Fruit fly (Drosophila melanogaster) whole organism, embryonic: Measurements from ENCODE around the gene CG4455.

ENCODE experiments used
- ATbp ChIP-seq: fragments of 200-800 bp; sonication (Bioruptor generic); optimal IDR thresholded peaks from 2 replicates; lab custom pipeline; 2017; ENCODE audit warnings: missing biosample characterization, mild to moderate bottlenecking, missing genetic modification characterization, missing genetic modification reagents
- Aef1 ChIP-seq: fragments of 200-800 bp; sonication (Bioruptor generic); IDR thresholded peaks from 3 replicates; pipeline ENCODE4 v1.3.6; 2022; ENCODE audit warnings: missing biosample characterization, missing genetic modification characterization
- Awh ChIP-seq: fragments of 200-800 bp; sonication (Bioruptor generic); IDR thresholded peaks from 2 replicates; pipeline ENCODE4, ENCODE4 v1.3.6; 2022; ENCODE audit warnings: missing biosample characterization, missing genetic modification characterization
- B-H1 ChIP-seq: fragments of 200-800 bp; sonication (Bioruptor generic); IDR thresholded peaks from 3 replicates; pipeline ENCODE4 v1.3.6; 2022; ENCODE audit warnings: missing biosample characterization, missing genetic modification characterization
- C15 ChIP-seq: fragments of 200-800 bp; sonication (Bioruptor generic); IDR thresholded peaks from 3 replicates; pipeline ENCODE4 v1.3.6; 2022; ENCODE audit warnings: missing biosample characterization, missing genetic modification characterization
- CG1024 ChIP-seq: fragments of 200-800 bp; sonication (Bioruptor generic); IDR thresholded peaks from 2 replicates; pipeline ENCODE4 v1.3.6; 2022; ENCODE audit warnings: missing biosample characterization, missing genetic modification characterization
- CG10366 ChIP-seq: fragments of 200-800 bp; sonication (Bioruptor generic); IDR thresholded peaks from 2 replicates; pipeline ENCODE4 v1.3.6; 2022; ENCODE audit warnings: missing biosample characterization, missing genetic modification characterization
- CG11247 ChIP-seq: fragments of 200-800 bp; sonication (Bioruptor generic); IDR thresholded peaks from 2 replicates; pipeline ENCODE4 v1.3.6; 2022; ENCODE audit warnings: missing biosample characterization, missing genetic modification characterization
- CG12219 ChIP-seq: fragments of 200-800 bp; sonication (Bioruptor generic); optimal IDR thresholded peaks from 3 replicates; lab custom pipeline; 2018; ENCODE audit warnings: missing biosample characterization, mild to moderate bottlenecking, missing genetic modification characterization
- CG1233 ChIP-seq: fragments of 200-800 bp; sonication (Bioruptor generic); optimal IDR thresholded peaks from 4 replicates; lab custom pipeline; 2018; ENCODE audit warnings: missing biosample characterization, mild to moderate bottlenecking, missing genetic modification characterization
- CG14667 ChIP-seq: fragments of 200-800 bp; sonication (Bioruptor generic); IDR thresholded peaks from 2 replicates; pipeline ENCODE4 v1.3.6; 2022; ENCODE audit warnings: missing biosample characterization, missing genetic modification characterization
- CG1603 ChIP-seq: fragments of 200-800 bp; sonication (Bioruptor generic); optimal IDR thresholded peaks from 2 replicates; lab custom pipeline; 2019; ENCODE audit warnings: missing biosample characterization, mild to moderate bottlenecking, missing genetic modification characterization, moderate library complexity
- CG1647 ChIP-seq: fragments of 200-800 bp; sonication (Bioruptor generic); optimal IDR thresholded peaks from 3 replicates; lab custom pipeline; 2016; ENCODE audit warnings: missing biosample characterization, missing genetic modification characterization
- CG17359 ChIP-seq: fragments of 200-800 bp; sonication (Bioruptor generic); optimal IDR thresholded peaks from 3 replicates; lab custom pipeline; 2018; ENCODE audit warnings: missing biosample characterization, mild to moderate bottlenecking, missing genetic modification characterization, moderate library complexity
- CG18262 ChIP-seq: fragments of 200-800 bp; optimal IDR thresholded peaks from 3 replicates; lab custom pipeline; 2019; ENCODE audit warnings: missing biosample characterization, mild to moderate bottlenecking, missing genetic modification characterization, moderate library complexity
- CG18476 ChIP-seq: fragments of 200-800 bp; sonication (Bioruptor generic); optimal IDR thresholded peaks from 2 replicates; lab custom pipeline; 2016; ENCODE audit warnings: missing biosample characterization, mild to moderate bottlenecking, missing genetic modification characterization
- CG32772 ChIP-seq: fragments of 200-800 bp; sonication (Bioruptor generic); IDR thresholded peaks from 2 replicates; pipeline ENCODE4 v1.3.6; 2022; ENCODE audit warnings: missing biosample characterization, missing genetic modification characterization
- CG3726 ChIP-seq: fragments of 200-800 bp; sonication (Bioruptor generic); IDR thresholded peaks from 3 replicates; pipeline ENCODE4, ENCODE4 v1.3.6; 2022; ENCODE audit warnings: missing biosample characterization, missing genetic modification characterization
- CG3838 ChIP-seq: fragments of 200-800 bp; sonication (Bioruptor generic); optimal IDR thresholded peaks from 3 replicates; lab custom pipeline; 2016; ENCODE audit warnings: missing biosample characterization, missing genetic modification characterization
- CG6683 ChIP-seq: fragments of 200-800 bp; sonication (Bioruptor generic); optimal IDR thresholded peaks from 2 replicates; lab custom pipeline; 2017; ENCODE audit warnings: missing biosample characterization, mild to moderate bottlenecking, missing genetic modification characterization, missing genetic modification reagents
- CG6813 ChIP-seq: fragments of 200-800 bp; sonication (Bioruptor generic); optimal IDR thresholded peaks from 2 replicates; lab custom pipeline; 2017; ENCODE audit warnings: missing biosample characterization, missing genetic modification characterization, mild to moderate bottlenecking, moderate library complexity, missing genetic modification reagents
- CG7357 ChIP-seq: fragments of 200-800 bp; sonication (Bioruptor generic); IDR thresholded peaks from 3 replicates; pipeline ENCODE4 v1.3.6; 2022; ENCODE audit warnings: missing biosample characterization, missing genetic modification characterization
- Dfd ChIP-seq, 2 experiments: fragments of >200 bp; optimal IDR thresholded peaks; 2 replicates each; lab custom pipeline; 2017; ENCODE audit warnings: missing biosample characterization in 2 of 2, missing genetic modification characterization in 2 of 2
- Dip2 ChIP-seq: fragments of 200-800 bp; sonication (Bioruptor generic); IDR thresholded peaks from 2 replicates; pipeline ENCODE4 v1.3.6; 2022; ENCODE audit warnings: missing biosample characterization, missing genetic modification characterization
- Doc2 ChIP-seq: fragments of 200-800 bp; sonication (Bioruptor generic); IDR thresholded peaks from 2 replicates; pipeline ENCODE4 v1.3.6; 2022; ENCODE audit warnings: missing biosample characterization, missing genetic modification characterization
- Elba2 ChIP-seq: fragments of 200-800 bp; sonication (Bioruptor generic); optimal IDR thresholded peaks from 3 replicates; lab custom pipeline; 2016; ENCODE audit warnings: missing biosample characterization, missing genetic modification characterization
- H2.0 ChIP-seq: fragments of 200-800 bp; sonication (Bioruptor generic); IDR thresholded peaks from 2 replicates; pipeline ENCODE4 v1.3.6; 2022; ENCODE audit warnings: missing biosample characterization, missing genetic modification characterization
- NK7.1 ChIP-seq: fragments of 200-800 bp; sonication (Bioruptor generic); optimal IDR thresholded peaks from 3 replicates; lab custom pipeline; 2016; ENCODE audit warnings: missing biosample characterization, missing genetic modification characterization
- Nf-YA ChIP-seq: fragments of 200-800 bp; sonication (Bioruptor generic); IDR thresholded peaks from 2 replicates; pipeline ENCODE4 v1.3.6; 2022; ENCODE audit warnings: missing biosample characterization, missing genetic modification characterization
- TFAM ChIP-seq: fragments of 200-800 bp; sonication (Bioruptor generic); optimal IDR thresholded peaks from 2 replicates; lab custom pipeline; 2017; ENCODE audit warnings: missing biosample characterization, missing genetic modification characterization, inconsistent platforms
- br ChIP-seq: fragments of >200 bp; optimal IDR thresholded peaks from 2 replicates; lab custom pipeline; 2017
- cato ChIP-seq: fragments of 200-800 bp; sonication (Bioruptor generic); optimal IDR thresholded peaks from 2 replicates; lab custom pipeline; 2016; ENCODE audit warnings: missing biosample characterization, missing genetic modification characterization, borderline replicate concordance
- cg ChIP-seq: fragments of 200-800 bp; sonication (Bioruptor generic); optimal IDR thresholded peaks from 3 replicates; lab custom pipeline; 2019; ENCODE audit warnings: missing biosample characterization, mild to moderate bottlenecking, missing genetic modification characterization, moderate library complexity
- chif ChIP-seq, 2 experiments: fragments of 200-800 bp; sonication (Bioruptor generic); optimal IDR thresholded peaks; 3 replicates each; lab custom pipeline; 2016; ENCODE audit warnings: missing biosample characterization in 2 of 2, missing genetic modification characterization in 2 of 2
- eve ChIP-seq, 2 experiments: fragments of >200 bp; optimal IDR thresholded peaks; 2 replicates each; lab custom pipeline; 2017; ENCODE audit warnings: missing biosample characterization in 2 of 2, missing genetic modification characterization in 2 of 2
- hb ChIP-seq: fragments of 200-800 bp; sonication (Bioruptor generic); IDR thresholded peaks from 3 replicates; pipeline ENCODE4 v1.3.6; 2022; ENCODE audit warnings: missing biosample characterization, missing genetic modification characterization; ENCODE audit not compliant: partially characterized antibody
- her ChIP-seq: fragments of 200-800 bp; sonication (Bioruptor generic); optimal IDR thresholded peaks from 2 replicates; lab custom pipeline; 2016; ENCODE audit warnings: missing biosample characterization, missing genetic modification characterization
- jumu ChIP-seq: fragments of 200-800 bp; sonication (Bioruptor generic); optimal IDR thresholded peaks from 3 replicates; lab custom pipeline; 2016; ENCODE audit warnings: missing biosample characterization, missing genetic modification characterization
- kay ChIP-seq: fragments of 200-800 bp; sonication (Bioruptor generic); optimal IDR thresholded peaks from 2 replicates; lab custom pipeline; 2016; ENCODE audit warnings: missing biosample characterization, missing genetic modification characterization
- lbe ChIP-seq: fragments of 200-800 bp; sonication (Bioruptor generic); optimal IDR thresholded peaks from 2 replicates; lab custom pipeline; 2016; ENCODE audit warnings: missing biosample characterization, mild to moderate bottlenecking, missing genetic modification characterization
- maf-S ChIP-seq: fragments of 200-800 bp; sonication (Bioruptor generic); optimal IDR thresholded peaks from 2 replicates; lab custom pipeline; 2016; ENCODE audit warnings: missing biosample characterization, missing genetic modification characterization
- mld ChIP-seq: fragments of 200-800 bp; sonication (Bioruptor generic); IDR thresholded peaks from 3 replicates; pipeline ENCODE4 v1.3.6; 2022; ENCODE audit warnings: missing biosample characterization, missing genetic modification characterization; ENCODE audit not compliant: partially characterized antibody
- phol ChIP-seq: fragments of 200-800 bp; sonication (Bioruptor generic); optimal IDR thresholded peaks from 3 replicates; lab custom pipeline; 2018; ENCODE audit warnings: missing biosample characterization, mild to moderate bottlenecking, missing genetic modification characterization, moderate library complexity
- pnt ChIP-seq: fragments of 200-800 bp; sonication (Bioruptor generic); optimal IDR thresholded peaks from 3 replicates; lab custom pipeline; 2016; ENCODE audit warnings: missing biosample characterization, missing genetic modification characterization
- sd ChIP-seq: fragments of 200-800 bp; sonication (Bioruptor generic); optimal IDR thresholded peaks from 3 replicates; lab custom pipeline; 2018; ENCODE audit warnings: missing biosample characterization, mild to moderate bottlenecking, missing genetic modification characterization, moderate library complexity
- so ChIP-seq: fragments of 200-800 bp; sonication (Bioruptor generic); IDR thresholded peaks from 3 replicates; pipeline ENCODE4 v1.3.6; 2022; ENCODE audit warnings: missing biosample characterization, missing genetic modification characterization
- sug ChIP-seq: fragments of 200-800 bp; optimal IDR thresholded peaks from 2 replicates; lab custom pipeline; 2019; ENCODE audit warnings: missing biosample characterization, mild to moderate bottlenecking, missing genetic modification characterization, moderate library complexity
- tll ChIP-seq, 2 experiments: fragments of 200-800 bp in 1 of 2; fragments of >200 bp in 1 of 2; sonication (Bioruptor generic) in 1 of 2; optimal IDR thresholded peaks; 2 replicates each; lab custom pipeline; 2017 to 2019; ENCODE audit warnings: missing biosample characterization in 2 of 2, missing genetic modification characterization in 2 of 2, mild to moderate bottlenecking in 1 of 2, moderate library complexity in 1 of 2
- toy ChIP-seq: fragments of 200-800 bp; sonication (Bioruptor generic); IDR thresholded peaks from 2 replicates; pipeline ENCODE4 v1.3.6; 2022; ENCODE audit warnings: missing biosample characterization, missing genetic modification characterization
- wor ChIP-seq: fragments of 200-800 bp; sonication (Bioruptor generic); IDR thresholded peaks from 2 replicates; pipeline ENCODE4 v1.3.6; 2022; ENCODE audit warnings: missing biosample characterization, missing genetic modification characterization
- zf30C ChIP-seq: fragments of 200-800 bp; sonication (Bioruptor generic); optimal IDR thresholded peaks from 3 replicates; lab custom pipeline; 2018; ENCODE audit warnings: missing biosample characterization, mild to moderate bottlenecking, missing genetic modification characterization

Gene CG4455

DNA sequence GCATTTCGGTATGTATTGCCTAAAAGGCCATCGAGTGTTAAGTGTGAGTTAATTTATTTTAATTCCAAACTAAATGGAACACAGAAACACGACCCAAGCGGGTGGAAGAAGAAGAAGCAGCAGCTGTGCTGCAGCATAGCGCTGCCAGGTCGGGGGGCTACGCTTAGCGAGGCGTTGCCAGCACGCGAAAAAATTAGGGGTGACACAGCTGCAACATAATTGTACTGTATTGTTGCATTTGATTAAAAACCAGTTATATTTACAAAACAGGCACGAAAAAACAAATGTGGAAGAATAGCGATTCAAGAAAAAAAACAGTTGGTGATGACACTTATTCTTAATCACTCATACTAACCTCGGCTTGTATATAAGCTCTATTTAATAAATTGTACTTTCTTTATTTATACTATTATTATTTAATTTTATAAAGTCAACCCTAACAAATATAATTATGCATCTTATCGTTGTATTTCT is 2.5 kb upstream of the CG4455 start (continued):
- TF ChIP-seq chif (GFP tag; optimal IDR thresholded peaks at IDR 0.05; lab: Kevin White, UChicago) (peak; percentile 76 to 83), ATbp (GFP tag; lab: Kevin White, UChicago) (no peak), Dfd (GFP tag; optimal IDR thresholded peaks at IDR 0.05; lab: Kevin White, UChicago) (no peak), CG32772 (peak; percentile 68), her (peak; percentile 49), B-H1 (GFP tag; lab: Robert Waterston, UW) (peak; percentile 72), CG6683 (no peak), CG3838 (GFP tag; lab: Kevin White, UChicago) (no peak), kay (GFP tag; lab: Kevin White, UChicago) (no peak), Dip2 (GFP tag; lab: Robert Waterston, UW) (no peak), hb (0 out of 3 replicates have a peak, but pooled peaks have one; percentile 55), Awh (GFP tag; lab: Robert Waterston, UW) (peak; percentile 69), CG12219 (GFP tag; lab: Kevin White, UChicago) (no peak), phol (peak; percentile 82), jumu (GFP tag; lab: Kevin White, UChicago) (peak; percentile 71), zf30C (peak; percentile 14), H2.0 (peak; percentile 69), tll (GFP tag; optimal IDR thresholded peaks at IDR 0.05; lab: Kevin White, UChicago) (no peak), CG14667 (GFP tag; lab: Robert Waterston, UW) (peak; percentile 75; the same call in 1 of the 2 replicates), TFAM (GFP tag; lab: Kevin White, UChicago) (no peak), CG10366 (GFP tag; lab: Robert Waterston, UW) (peak; percentile 72), CG18476 (GFP tag; lab: Kevin White, UChicago) (no peak), CG6813 (GFP tag; lab: Kevin White, UChicago) (peak; percentile 56), C15 (GFP tag; lab: Robert Waterston, UW) (no peak), CG3726 (GFP tag; lab: Robert Waterston, UW) (peak; percentile 65; the same call in 2 of the 3 replicates), Elba2 (GFP tag; lab: Kevin White, UChicago) (no peak), cato (GFP tag; lab: Kevin White, UChicago) (peak; percentile 66), sd (tag; lab: Kevin White, UChicago) (no peak), CG1024 (GFP tag; lab: Robert Waterston, UW) (peak; percentile 54), CG11247 (GFP tag; lab: Robert Waterston, UW) (peak; percentile 71), CG1233 (GFP tag; lab: Kevin White, UChicago) (peak; percentile 21), Aef1 (GFP tag; lab: Robert Waterston, UW) (peak; percentile 80), mld (GFP tag; lab: Robert Waterston, UW) (peak; percentile 44; the same call in 1 of the 3 replicates), cg (GFP tag; lab: Kevin White, UChicago) (no peak), lbe (peak; percentile 60), CG1647 (GFP tag; lab: Kevin White, UChicago) (peak; percentile 15), CG18262 (tag; lab: Kevin White, UChicago) (peak; percentile 64), toy (GFP tag; lab: Robert Waterston, UW) (0 out of 2 replicates have a peak, but pooled peaks have one; percentile 16), Nf-YA (GFP tag; lab: Robert Waterston, UW) (peak; percentile 76), CG17359 (peak; percentile 58), eve (GFP tag; optimal IDR thresholded peaks at IDR 0.05; lab: Kevin White, UChicago) (no peak), sug (tag; lab: Kevin White, UChicago) (no peak), Doc2 (no peak), CG7357 (GFP tag; lab: Robert Waterston, UW) (peak; percentile 65; the same call in 1 of the 3 replicates), NK7.1 (GFP tag; lab: Kevin White, UChicago) (no peak), pnt (GFP tag; lab: Kevin White, UChicago) (peak; percentile 63), so (GFP tag; lab: Robert Waterston, UW) (peak; percentile 75), wor (GFP tag; lab: Robert Waterston, UW) (peak; percentile 66; the same call in 1 of the 2 replicates), br (lab: Kevin White, UChicago) (no peak), CG1603 (tag; lab: Kevin White, UChicago) (peak; percentile 64), maf-S (GFP tag; lab: Kevin White, UChicago) (peak; percentile 57)
